Fruit fly (Drosophila melanogaster) whole organism, embryonic: ENCODE results near the gene CG32074.
A peak's percentile ranks its signal among the peaks of the same experiment; 100 is the strongest.

Experiments used
- Aef1 ChIP-seq: fragments of 200-800 bp; sonication (Bioruptor generic); IDR thresholded peaks from 3 replicates; pipeline ENCODE4 v1.3.6; 2022; ENCODE audit warnings: missing biosample characterization, missing genetic modification characterization
- Awh ChIP-seq: fragments of 200-800 bp; sonication (Bioruptor generic); IDR thresholded peaks from 2 replicates; pipeline ENCODE4, ENCODE4 v1.3.6; 2022; ENCODE audit warnings: missing biosample characterization, missing genetic modification characterization
- Bteb2 ChIP-seq: fragments of 200-800 bp; sonication (Bioruptor generic); optimal IDR thresholded peaks from 2 replicates; lab custom pipeline; 2016; ENCODE audit warnings: missing biosample characterization, missing genetic modification characterization
- CG10321 ChIP-seq: fragments of 200-800 bp; sonication (Bioruptor generic); IDR thresholded peaks from 2 replicates; pipeline ENCODE4 v1.3.6; 2022; ENCODE audit warnings: missing biosample characterization, missing genetic modification characterization
- CG12219 ChIP-seq: fragments of 200-800 bp; sonication (Bioruptor generic); optimal IDR thresholded peaks from 3 replicates; lab custom pipeline; 2018; ENCODE audit warnings: missing biosample characterization, mild to moderate bottlenecking, missing genetic modification characterization
- CG14860 ChIP-seq: fragments of 200-800 bp; sonication (Bioruptor generic); IDR thresholded peaks from 3 replicates; pipeline ENCODE4 v1.3.6; 2022; ENCODE audit warnings: missing biosample characterization, missing genetic modification characterization; ENCODE audit not compliant: partially characterized antibody
- CG1603 ChIP-seq: fragments of 200-800 bp; sonication (Bioruptor generic); optimal IDR thresholded peaks from 2 replicates; lab custom pipeline; 2019; ENCODE audit warnings: missing biosample characterization, mild to moderate bottlenecking, missing genetic modification characterization, moderate library complexity
- CG2129 ChIP-seq: fragments of 200-800 bp; sonication (Bioruptor generic); IDR thresholded peaks from 2 replicates; pipeline ENCODE4 v1.3.6; 2022; ENCODE audit warnings: missing biosample characterization, missing genetic modification characterization; ENCODE audit not compliant: partially characterized antibody
- CG2202 ChIP-seq: fragments of 200-800 bp; sonication (Bioruptor generic); optimal IDR thresholded peaks from 2 replicates; lab custom pipeline; 2018; ENCODE audit warnings: missing biosample characterization, mild to moderate bottlenecking, missing genetic modification characterization
- CG30431 ChIP-seq: fragments of 200-800 bp; sonication (Bioruptor generic); optimal IDR thresholded peaks from 2 replicates; lab custom pipeline; 2017; ENCODE audit warnings: missing biosample characterization, missing genetic modification characterization
- CG3995 ChIP-seq: fragments of 200-800 bp; sonication (Bioruptor generic); optimal IDR thresholded peaks from 3 replicates; lab custom pipeline; 2016; ENCODE audit warnings: missing biosample characterization, missing genetic modification characterization
- CG4424 ChIP-seq: fragments of 200-800 bp; sonication (Bioruptor generic); optimal IDR thresholded peaks from 3 replicates; lab custom pipeline; 2016; ENCODE audit warnings: missing biosample characterization, missing genetic modification characterization
- CG4617 ChIP-seq: fragments of 200-800 bp; sonication (Bioruptor generic); optimal IDR thresholded peaks from 3 replicates; lab custom pipeline; 2016; ENCODE audit warnings: missing biosample characterization, missing genetic modification characterization, borderline replicate concordance
- CG4730 ChIP-seq: fragments of 200-800 bp; sonication (Bioruptor generic); IDR thresholded peaks from 2 replicates; pipeline ENCODE4 v1.3.6; 2022; ENCODE audit warnings: missing biosample characterization, missing genetic modification characterization
- CG7357 ChIP-seq: fragments of 200-800 bp; sonication (Bioruptor generic); IDR thresholded peaks from 3 replicates; pipeline ENCODE4 v1.3.6; 2022; ENCODE audit warnings: missing biosample characterization, missing genetic modification characterization
- CG8478 ChIP-seq: fragments of >200 bp; optimal IDR thresholded peaks from 2 replicates; lab custom pipeline; 2018
- CG8924 ChIP-seq: fragments of 200-800 bp; optimal IDR thresholded peaks from 3 replicates; lab custom pipeline; 2019; ENCODE audit warnings: missing biosample characterization, mild to moderate bottlenecking, missing genetic modification characterization, moderate library complexity
- CG9437 ChIP-seq: fragments of 200-800 bp; sonication (Bioruptor generic); optimal IDR thresholded peaks from 2 replicates; lab custom pipeline; 2018; ENCODE audit warnings: missing biosample characterization, mild to moderate bottlenecking, missing genetic modification characterization
- Camta ChIP-seq: fragments of 200-800 bp; sonication (Bioruptor generic); optimal IDR thresholded peaks from 2 replicates; lab custom pipeline; 2016; ENCODE audit warnings: missing biosample characterization, missing genetic modification characterization
- D19A ChIP-seq: fragments of 200-800 bp; optimal IDR thresholded peaks from 3 replicates; lab custom pipeline; 2019; ENCODE audit warnings: missing biosample characterization, mild to moderate bottlenecking, missing genetic modification characterization, moderate library complexity
- Fer2 ChIP-seq: fragments of 200-800 bp; sonication (Bioruptor generic); optimal IDR thresholded peaks from 2 replicates; lab custom pipeline; 2018; ENCODE audit warnings: missing biosample characterization, mild to moderate bottlenecking, missing genetic modification characterization, moderate library complexity
- Hr39 ChIP-seq: fragments of >200 bp; optimal IDR thresholded peaks from 2 replicates; lab custom pipeline; 2017
- NC2α ChIP-seq: fragments of 200-800 bp; sonication (Bioruptor generic); optimal IDR thresholded peaks from 2 replicates; lab custom pipeline; 2016; ENCODE audit warnings: missing biosample characterization, missing genetic modification characterization
- Stat92E ChIP-seq, 3 experiments: fragments of >200 bp in 2 of 3; fragments of 200-800 bp in 1 of 3; sonication (Bioruptor generic) in 1 of 3; optimal IDR thresholded peaks; 2 replicates each; lab custom pipeline; 2017 to 2019; ENCODE audit warnings: missing biosample characterization in 3 of 3, missing genetic modification characterization in 3 of 3, mild to moderate bottlenecking in 1 of 3, moderate library complexity in 1 of 3
- Tbp ChIP-seq: fragments of >200 bp; optimal IDR thresholded peaks from 2 replicates; lab custom pipeline; 2018; ENCODE audit warnings: missing biosample characterization, missing genetic modification characterization
- aop ChIP-seq: fragments of 200-800 bp; sonication (Bioruptor generic); IDR thresholded peaks from 2 replicates; pipeline ENCODE4 v1.3.6; 2022; ENCODE audit warnings: missing biosample characterization, missing genetic modification characterization
- bab2 ChIP-seq: fragments of 200-800 bp; sonication (Bioruptor generic); optimal IDR thresholded peaks from 2 replicates; lab custom pipeline; 2016; ENCODE audit warnings: missing biosample characterization, missing genetic modification characterization
- chif ChIP-seq, 2 experiments: fragments of 200-800 bp; sonication (Bioruptor generic); optimal IDR thresholded peaks; 3 replicates each; lab custom pipeline; 2016; ENCODE audit warnings: missing biosample characterization in 2 of 2, missing genetic modification characterization in 2 of 2
- crc ChIP-seq: fragments of 200-800 bp; sonication (Bioruptor generic); optimal IDR thresholded peaks from 2 replicates; lab custom pipeline; 2016; ENCODE audit warnings: missing biosample characterization, missing genetic modification characterization
- crol ChIP-seq: fragments of 200-800 bp; sonication (Bioruptor generic); IDR thresholded peaks from 2 replicates; pipeline ENCODE4 v1.3.6; 2022; ENCODE audit warnings: missing biosample characterization, missing genetic modification characterization
- da ChIP-seq: fragments of 200-800 bp; sonication (Bioruptor generic); optimal IDR thresholded peaks from 2 replicates; lab custom pipeline; 2016; ENCODE audit warnings: missing biosample characterization, missing genetic modification characterization
- dysf ChIP-seq: fragments of 200-800 bp; sonication (Bioruptor generic); IDR thresholded peaks from 3 replicates; pipeline ENCODE4 v1.3.6; 2022; ENCODE audit warnings: missing biosample characterization, missing genetic modification characterization
- exex ChIP-seq: fragments of 200-800 bp; sonication (Bioruptor generic); optimal IDR thresholded peaks from 4 replicates; lab custom pipeline; 2018; ENCODE audit warnings: missing biosample characterization, mild to moderate bottlenecking, missing genetic modification characterization, moderate library complexity
- hb ChIP-seq: fragments of 200-800 bp; sonication (Bioruptor generic); IDR thresholded peaks from 3 replicates; pipeline ENCODE4 v1.3.6; 2022; ENCODE audit warnings: missing biosample characterization, missing genetic modification characterization; ENCODE audit not compliant: partially characterized antibody
- hbn ChIP-seq: fragments of 200-800 bp; sonication (Bioruptor generic); IDR thresholded peaks from 2 replicates; pipeline ENCODE4 v1.3.6; 2022; ENCODE audit warnings: missing biosample characterization, missing genetic modification characterization; ENCODE audit not compliant: partially characterized antibody
- jumu ChIP-seq: fragments of 200-800 bp; sonication (Bioruptor generic); optimal IDR thresholded peaks from 3 replicates; lab custom pipeline; 2016; ENCODE audit warnings: missing biosample characterization, missing genetic modification characterization
- ken ChIP-seq: fragments of 200-800 bp; sonication (Bioruptor generic); IDR thresholded peaks from 3 replicates; pipeline ENCODE4 v1.3.6; 2022; ENCODE audit warnings: missing biosample characterization, missing genetic modification characterization
- lov ChIP-seq, 2 experiments: fragments of 200-800 bp in 1 of 2; fragments of >200 bp in 1 of 2; sonication (Bioruptor generic) in 1 of 2; IDR thresholded peaks in 1 of 2; optimal IDR thresholded peaks in 1 of 2; 2 replicates in 1 of 2; 3 replicates in 1 of 2; pipeline versions ENCODE4 v1.3.6 to Lab custom; 2017 to 2022; ENCODE audit warnings: missing biosample characterization in 1 of 2, missing genetic modification characterization in 1 of 2
- otp ChIP-seq: fragments of 200-800 bp; sonication (Bioruptor generic); IDR thresholded peaks from 3 replicates; pipeline ENCODE4, ENCODE4 v1.3.6; 2022; ENCODE audit warnings: missing biosample characterization, missing genetic modification characterization
- pho ChIP-seq: fragments of 200-800 bp; sonication (Bioruptor generic); optimal IDR thresholded peaks from 2 replicates; lab custom pipeline; 2016; ENCODE audit warnings: missing biosample characterization, missing genetic modification characterization
- pum ChIP-seq: fragments of 200-800 bp; sonication (Bioruptor generic); optimal IDR thresholded peaks from 2 replicates; lab custom pipeline; 2016; ENCODE audit warnings: missing biosample characterization, missing genetic modification characterization
- sd ChIP-seq: fragments of 200-800 bp; sonication (Bioruptor generic); optimal IDR thresholded peaks from 3 replicates; lab custom pipeline; 2018; ENCODE audit warnings: missing biosample characterization, mild to moderate bottlenecking, missing genetic modification characterization, moderate library complexity
- sens-2 ChIP-seq: fragments of 200-800 bp; sonication (Bioruptor generic); IDR thresholded peaks from 2 replicates; pipeline ENCODE4 v1.3.6; 2022; ENCODE audit warnings: missing biosample characterization, missing genetic modification characterization
- shn ChIP-seq: fragments of 200-800 bp; sonication (Bioruptor generic); optimal IDR thresholded peaks from 3 replicates; lab custom pipeline; 2016; ENCODE audit warnings: missing biosample characterization, missing genetic modification characterization
- slbo ChIP-seq: fragments of 200-800 bp; sonication (Bioruptor generic); IDR thresholded peaks from 2 replicates; pipeline ENCODE4 v1.3.6; 2022; ENCODE audit warnings: missing biosample characterization, missing genetic modification characterization
- trh ChIP-seq: fragments of 200-800 bp; sonication (Bioruptor generic); optimal IDR thresholded peaks from 2 replicates; lab custom pipeline; 2016; ENCODE audit warnings: missing biosample characterization, missing genetic modification characterization
- tup ChIP-seq: fragments of 200-800 bp; sonication (Bioruptor generic); optimal IDR thresholded peaks from 2 replicates; lab custom pipeline; 2016; ENCODE audit warnings: missing biosample characterization, mild to moderate bottlenecking, missing genetic modification characterization, moderate library complexity
- unc-4 ChIP-seq: fragments of 200-800 bp; sonication (Bioruptor generic); IDR thresholded peaks from 2 replicates; pipeline ENCODE4 v1.3.6; 2022; ENCODE audit warnings: missing biosample characterization, missing genetic modification characterization; ENCODE audit not compliant: partially characterized antibody
- zen ChIP-seq: fragments of 200-800 bp; sonication (Bioruptor generic); optimal IDR thresholded peaks from 3 replicates; lab custom pipeline; 2018; ENCODE audit warnings: missing biosample characterization, mild to moderate bottlenecking, missing genetic modification characterization, moderate library complexity

CG32074 gene

dm6 chr3L:11169299-11170181 is 37.4 kb upstream of the CG32074 start, which contains the start of the genes wls and Adck5 (continued):
- TF ChIP-seq CG8478 (lab: Kevin White, UChicago): no peak
- peak; percentile 57 for TF ChIP-seq CG1603 (tag; lab: Kevin White, UChicago)
- peak; percentile 36 for TF ChIP-seq shn (GFP tag; lab: Kevin White, UChicago)
- no peak for TF ChIP-seq sens-2 (GFP tag; lab: Robert Waterston, UW)
- TF ChIP-seq hb: no peak
- TF ChIP-seq Fer2 (tag; lab: Kevin White, UChicago): peak; percentile 25
- peak; percentile 18 for TF ChIP-seq bab2
- no peak for TF ChIP-seq CG4617 (GFP tag; lab: Kevin White, UChicago)
- no peak for TF ChIP-seq Hr39 (lab: Kevin White, UChicago)
- TF ChIP-seq Aef1: no peak
- TF ChIP-seq CG12219: peak; percentile 47
- TF ChIP-seq Camta (GFP tag; lab: Kevin White, UChicago): peak; percentile 59
- peak; percentile 35 for TF ChIP-seq crc (GFP tag; lab: Kevin White, UChicago)
- TF ChIP-seq lov (optimal IDR thresholded peaks at IDR 0.05; lab: Kevin White, UChicago): no peak
- peak; percentile 46; the same call in 1 of the 3 replicates for TF ChIP-seq lov (GFP tag; IDR thresholded peaks at IDR 0.05; lab: Robert Waterston, UW)
- no peak for TF ChIP-seq tup (GFP tag; lab: Kevin White, UChicago)
- TF ChIP-seq slbo (GFP tag; lab: Robert Waterston, UW): no peak
- TF ChIP-seq exex (tag; lab: Kevin White, UChicago): no peak
- peak; percentile 44 for TF ChIP-seq Bteb2
- TF ChIP-seq hbn (GFP tag; lab: Robert Waterston, UW): 0 out of 2 replicates have a peak, but pooled peaks have one; percentile 27
- no peak for TF ChIP-seq chif (GFP tag; optimal IDR thresholded peaks at IDR 0.05; lab: Kevin White, UChicago)
- TF ChIP-seq CG2129 (GFP tag; lab: Robert Waterston, UW): no peak
- TF ChIP-seq CG4424: peak; percentile 38
- TF ChIP-seq CG30431 (GFP tag; lab: Kevin White, UChicago): peak; percentile 20
- TF ChIP-seq otp: 0 out of 3 replicates have a peak, but pooled peaks have one; percentile 27
- TF ChIP-seq CG7357 (GFP tag; lab: Robert Waterston, UW): no peak
- peak; percentile 50 for TF ChIP-seq CG2202 (tag; lab: Kevin White, UChicago)
- no peak for TF ChIP-seq crol (GFP tag; lab: Robert Waterston, UW)
- no peak for TF ChIP-seq da (GFP tag; lab: Kevin White, UChicago)
- TF ChIP-seq D19A (tag; lab: Kevin White, UChicago): no peak
- peak; percentile 68 for TF ChIP-seq CG3995 (GFP tag; lab: Kevin White, UChicago)
- TF ChIP-seq Awh (GFP tag; lab: Robert Waterston, UW): 0 out of 2 replicates have a peak, but pooled peaks have one; percentile 35
- TF ChIP-seq dysf (GFP tag; lab: Robert Waterston, UW): peak; percentile 50; the same call in 1 of the 3 replicates
- no peak for TF ChIP-seq CG14860 (GFP tag; lab: Robert Waterston, UW)
- TF ChIP-seq Tbp: no peak
- TF ChIP-seq CG9437 (GFP tag; lab: Kevin White, UChicago): peak; percentile 56
- no peak for TF ChIP-seq trh (GFP tag; lab: Kevin White, UChicago)
- peak; percentile 37; the same call in 1 of the 2 replicates for TF ChIP-seq CG10321 (GFP tag; lab: Robert Waterston, UW)
- no peak for TF ChIP-seq zen (tag; lab: Kevin White, UChicago)
- no peak for TF ChIP-seq aop (GFP tag; lab: Robert Waterston, UW)
- no peak for TF ChIP-seq CG4730
- TF ChIP-seq pho: peak; percentile 43
- no peak for TF ChIP-seq pum (GFP tag; lab: Kevin White, UChicago)
- TF ChIP-seq NC2α: no peak
- peak; percentile 17 for TF ChIP-seq CG8924 (tag; lab: Kevin White, UChicago)
- no peak for TF ChIP-seq unc-4 (GFP tag; lab: Robert Waterston, UW)
- TF ChIP-seq ken (GFP tag; lab: Robert Waterston, UW): no peak
- no peak for TF ChIP-seq sd (tag; lab: Kevin White, UChicago)
- no peak for TF ChIP-seq jumu
- no peak for TF ChIP-seq Stat92E (GFP tag; optimal IDR thresholded peaks at IDR 0.05; lab: Kevin White, UChicago)
